Worm (Caenorhabditis elegans) whole organism, L4 larva: ENCODE results near the gene fubl-2.

Source experiments
- F26F4.8 ChIP-seq: fragments of 200-800 bp; sonication (Bioruptor generic); conservative IDR thresholded peaks from 2 replicates; pipeline ENCODE4 v1.3.6; 2022; ENCODE audit warnings: missing genetic modification characterization, missing compliant biosample characterization
- mdl-1 ChIP-seq, 2 experiments: fragments of 150-350 bp in 1 of 2; sonication (generic microtip) in 1 of 2; optimal IDR thresholded peaks; 2 replicates each; lab custom pipeline; 2014 to 2017; ENCODE audit warnings: missing biosample characterization in 2 of 2, missing genetic modification characterization in 2 of 2
- nhr-237 ChIP-seq: sonication (generic microtip); optimal IDR thresholded peaks from 2 replicates; lab custom pipeline; 2017; ENCODE audit warnings: missing biosample characterization, missing genetic modification characterization
- nhr-6 ChIP-seq: fragments of 150-350 bp; optimal IDR thresholded peaks from 2 replicates; lab custom pipeline; 2014; ENCODE audit warnings: missing biosample characterization, missing genetic modification characterization
- sdz-12 ChIP-seq: fragments of 200-800 bp; sonication (Bioruptor generic); optimal IDR thresholded peaks from 2 replicates; lab custom pipeline; 2018; ENCODE audit warnings: mild to moderate bottlenecking, missing genetic modification characterization, missing compliant biosample characterization
- skn-1 ChIP-seq: fragments of 150-350 bp; optimal IDR thresholded peaks from 2 replicates; lab custom pipeline; 2014; ENCODE audit warnings: missing biosample characterization, missing genetic modification characterization

DNA sequence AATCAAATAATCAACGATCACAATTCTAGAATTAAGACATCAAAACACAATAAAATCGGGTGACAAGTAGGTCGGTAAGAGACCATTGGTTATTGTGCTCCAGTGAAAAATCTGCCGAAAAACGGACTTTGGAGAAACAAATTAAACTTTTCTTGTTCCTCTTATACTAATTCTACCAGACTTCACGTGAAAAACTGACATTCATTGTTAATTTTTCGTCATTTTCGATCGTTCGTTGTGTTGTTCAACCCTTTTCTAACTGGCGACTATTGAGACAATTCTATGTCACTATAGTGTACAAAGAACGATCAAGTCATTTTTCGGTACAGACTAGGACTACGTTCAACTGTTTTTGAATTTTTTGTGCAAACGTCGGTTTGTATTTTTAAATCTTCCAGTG, 32.9 kb upstream of the fubl-2 start:
- no peak for TF ChIP-seq sdz-12 (GFP tag; lab: Kevin White, UChicago)
- no peak for TF ChIP-seq nhr-6 (tag; lab: Kevin White, UChicago)
- no peak for TF ChIP-seq nhr-237 (tag; lab: Kevin White, UChicago)
- no peak for TF ChIP-seq mdl-1 (tag; optimal IDR thresholded peaks at IDR 0.05; lab: Kevin White, UChicago)
- TF ChIP-seq skn-1: no peak
- TF ChIP-seq F26F4.8 (GFP tag; lab: Robert Waterston, UW): no peak
